Worm (Caenorhabditis elegans) whole organism, early embryonic: ENCODE data around the gene cept-1.

Experiments used
- B0310.2 ChIP-seq: sonication (generic microtip); optimal IDR thresholded peaks from 2 replicates; lab custom pipeline; 2016; ENCODE audit warnings: mild to moderate bottlenecking, missing genetic modification characterization, missing compliant biosample characterization
- F13C5.2 ChIP-seq: sonication (generic microtip); optimal IDR thresholded peaks from 2 replicates; lab custom pipeline; 2017; ENCODE audit warnings: mild to moderate bottlenecking, missing genetic modification characterization, inconsistent platforms, missing compliant biosample characterization
- aly-1 ChIP-seq: sonication (generic microtip); optimal IDR thresholded peaks from 2 replicates; lab custom pipeline; 2016; ENCODE audit warnings: missing genetic modification characterization, missing compliant biosample characterization
- ama-1 ChIP-seq: fragments of 150-350 bp; optimal IDR thresholded peaks from 2 replicates; lab custom pipeline; 2014
- ceh-13 ChIP-seq: fragments of 200-800 bp; sonication (Bioruptor generic); optimal IDR thresholded peaks from 2 replicates; lab custom pipeline; 2018; ENCODE audit warnings: mild to moderate bottlenecking, missing genetic modification characterization, missing compliant biosample characterization
- ceh-36 ChIP-seq: sonication (generic microtip); optimal IDR thresholded peaks from 2 replicates; lab custom pipeline; 2016; ENCODE audit warnings: missing genetic modification characterization, inconsistent platforms, missing compliant biosample characterization
- ets-7 ChIP-seq: sonication (generic microtip); optimal IDR thresholded peaks from 2 replicates; lab custom pipeline; 2016; ENCODE audit warnings: missing genotype, missing genetic modification characterization, missing compliant biosample characterization
- flt-1 ChIP-seq: fragments of 200-800 bp; sonication (Bioruptor generic); IDR thresholded peaks from 2 replicates; pipeline ENCODE4 v1.3.6; 2022; ENCODE audit warnings: missing genetic modification characterization, missing compliant biosample characterization
- hmbx-1 ChIP-seq: sonication (generic microtip); optimal IDR thresholded peaks from 2 replicates; lab custom pipeline; 2016; ENCODE audit warnings: mild to moderate bottlenecking, missing genetic modification characterization, missing compliant biosample characterization
- hmg-4 ChIP-seq: fragments of 200-800 bp; sonication (Bioruptor generic); optimal IDR thresholded peaks from 2 replicates; lab custom pipeline; 2018; ENCODE audit warnings: mild to moderate bottlenecking, missing genetic modification characterization, missing compliant biosample characterization
- hnd-1 ChIP-seq: sonication (generic microtip); optimal IDR thresholded peaks from 2 replicates; lab custom pipeline; 2016; ENCODE audit warnings: missing genetic modification characterization, missing compliant biosample characterization
- pes-1 ChIP-seq: fragments of 200-800 bp; sonication (Bioruptor generic); IDR thresholded peaks from 2 replicates; pipeline ENCODE4 v1.3.6; 2022; ENCODE audit warnings: missing genetic modification reagents, missing genetic modification characterization, missing compliant biosample characterization
- scrt-1 ChIP-seq: fragments of 200-800 bp; sonication (Bioruptor generic); IDR thresholded peaks from 2 replicates; pipeline ENCODE4 v1.3.6; 2022; ENCODE audit warnings: missing genetic modification characterization, missing compliant biosample characterization
- sea-1 ChIP-seq: fragments of 200-800 bp; sonication (Bioruptor generic); conservative IDR thresholded peaks from 2 replicates; pipeline ENCODE4 v1.3.6; 2022; ENCODE audit warnings: missing genetic modification characterization, missing compliant biosample characterization
- tbx-11 ChIP-seq: fragments of 200-800 bp; sonication (Bioruptor generic); IDR thresholded peaks from 2 replicates; pipeline ENCODE4 v1.3.6; 2022; ENCODE audit warnings: missing genetic modification characterization, missing compliant biosample characterization
- tbx-37 ChIP-seq: fragments of 200-800 bp; sonication (Bioruptor generic); conservative IDR thresholded peaks from 2 replicates; pipeline ENCODE4 v1.3.6; 2022; ENCODE audit warnings: missing genetic modification reagents, missing genetic modification characterization, missing compliant biosample characterization
- tra-4 ChIP-seq: sonication (generic microtip); optimal IDR thresholded peaks from 2 replicates; lab custom pipeline; 2017; ENCODE audit warnings: missing genetic modification characterization, missing compliant biosample characterization

cept-1 gene

ce11 chrX:12761295-12761775, 543 bp upstream of the cept-1 start:
- no peak for TF ChIP-seq scrt-1 (GFP tag; lab: Robert Waterston, UW)

- TF ChIP-seq ceh-36 (no peak), B0310.2 (no peak), scrt-1 (GFP tag; lab: Robert Waterston, UW) (no peak), ceh-13 (GFP tag; lab: Kevin White, UChicago) (no peak), ama-1 (lab: Kevin White, UChicago) (no peak), hmbx-1 (tag; lab: Kevin White, UChicago) (no peak), sea-1 (GFP tag; lab: Robert Waterston, UW) (no peak), pes-1 (no peak), tra-4 (no peak), aly-1 (no peak), ets-7 (tag; lab: Kevin White, UChicago) (no peak), tbx-37 (GFP tag; lab: Robert Waterston, UW) (no peak), flt-1 (GFP tag; lab: Robert Waterston, UW) (no peak), hnd-1 (tag; lab: Kevin White, UChicago) (no peak), F13C5.2 (tag; lab: Kevin White, UChicago) (no peak), tbx-11 (GFP tag; lab: Robert Waterston, UW) (no peak), hmg-4 (no peak)
Observed at ce11 chrX:12764009-12764408, 2.1 kb downstream of the cept-1 start.

- no peak for TF ChIP-seq flt-1 (GFP tag; lab: Robert Waterston, UW)
- TF ChIP-seq scrt-1 (GFP tag; lab: Robert Waterston, UW) = no peak
- TF ChIP-seq aly-1 = no peak
- TF ChIP-seq tra-4 = no peak
- TF ChIP-seq F13C5.2 (tag; lab: Kevin White, UChicago) = no peak
- TF ChIP-seq hnd-1 (tag; lab: Kevin White, UChicago) = no peak
- no peak for TF ChIP-seq sea-1 (GFP tag; lab: Robert Waterston, UW)
- TF ChIP-seq tbx-37 (GFP tag; lab: Robert Waterston, UW) = no peak
- TF ChIP-seq ceh-36 = no peak
- no peak for TF ChIP-seq hmg-4
- TF ChIP-seq B0310.2 = no peak
- TF ChIP-seq ceh-13 (GFP tag; lab: Kevin White, UChicago) = no peak
- TF ChIP-seq ama-1 (lab: Kevin White, UChicago) = no peak
- no peak for TF ChIP-seq hmbx-1 (tag; lab: Kevin White, UChicago)
- TF ChIP-seq ets-7 (tag; lab: Kevin White, UChicago) = no peak
- no peak for TF ChIP-seq pes-1
- TF ChIP-seq tbx-11 (GFP tag; lab: Robert Waterston, UW) = no peak
Observed at ce11 chrX:12769697-12770096, 7.8 kb downstream of the cept-1 start, which contains the start of gene ilc-17.1. Gene ilc-17.1 (minus strand): TSS chrX:12769797.

- no peak for TF ChIP-seq F13C5.2 (tag; lab: Kevin White, UChicago)
- TF ChIP-seq hnd-1 (tag; lab: Kevin White, UChicago) = no peak
- TF ChIP-seq flt-1 (GFP tag; lab: Robert Waterston, UW) = no peak
- TF ChIP-seq hmg-4 = no peak
- TF ChIP-seq ets-7 (tag; lab: Kevin White, UChicago) = no peak
- TF ChIP-seq B0310.2 = no peak
- TF ChIP-seq scrt-1 (GFP tag; lab: Robert Waterston, UW) = no peak
- no peak for TF ChIP-seq pes-1
- no peak for TF ChIP-seq aly-1
- TF ChIP-seq ama-1 (lab: Kevin White, UChicago) = no peak
Observed at ce11 chrX:12780674-12781073, 18.8 kb downstream of the cept-1 start.

ce11 chrX:12781712-12782444, 20.0 kb downstream of the cept-1 start, which contains the start of gene alh-13:
Gene alh-13 (plus strand): TSS chrX:12782394.
- TF ChIP-seq ets-7 (tag; lab: Kevin White, UChicago) = no peak
- TF ChIP-seq pes-1 = no peak
- no peak for TF ChIP-seq tra-4
- no peak for TF ChIP-seq ceh-36
- no peak for TF ChIP-seq tbx-37 (GFP tag; lab: Robert Waterston, UW)
- no peak for TF ChIP-seq B0310.2
- TF ChIP-seq F13C5.2 (tag; lab: Kevin White, UChicago) = no peak
- TF ChIP-seq sea-1 (GFP tag; lab: Robert Waterston, UW) = no peak
- no peak for TF ChIP-seq tbx-11 (GFP tag; lab: Robert Waterston, UW)
- TF ChIP-seq ama-1 (lab: Kevin White, UChicago) = no peak
- TF ChIP-seq hmg-4 = no peak
- TF ChIP-seq hnd-1 (tag; lab: Kevin White, UChicago) = no peak
- TF ChIP-seq scrt-1 (GFP tag; lab: Robert Waterston, UW) = no peak
- no peak for TF ChIP-seq ceh-13 (GFP tag; lab: Kevin White, UChicago)
- no peak for TF ChIP-seq aly-1
- no peak for TF ChIP-seq flt-1 (GFP tag; lab: Robert Waterston, UW)
- TF ChIP-seq hmbx-1 (tag; lab: Kevin White, UChicago) = no peak

ce11 chrX:12787624-12788023, 25.7 kb downstream of the cept-1 start, which contains the start of gene str-124:
Gene str-124 (plus strand): TSS chrX:12787924.
- TF ChIP-seq pes-1 = no peak
- no peak for TF ChIP-seq sea-1 (GFP tag; lab: Robert Waterston, UW)
- TF ChIP-seq ceh-36 = no peak
- no peak for TF ChIP-seq aly-1
- TF ChIP-seq hnd-1 (tag; lab: Kevin White, UChicago) = no peak
- no peak for TF ChIP-seq tra-4
- no peak for TF ChIP-seq ama-1 (lab: Kevin White, UChicago)
- TF ChIP-seq flt-1 (GFP tag; lab: Robert Waterston, UW) = no peak
- no peak for TF ChIP-seq scrt-1 (GFP tag; lab: Robert Waterston, UW)
- no peak for TF ChIP-seq tbx-11 (GFP tag; lab: Robert Waterston, UW)
- no peak for TF ChIP-seq F13C5.2 (tag; lab: Kevin White, UChicago)

ce11 chrX:12790036-12790435, 28.2 kb downstream of the cept-1 start, which contains the start of gene str-123:
Gene str-123 (plus strand): TSS chrX:12790336.
- TF ChIP-seq sea-1 (GFP tag; lab: Robert Waterston, UW) (no peak), ama-1 (lab: Kevin White, UChicago) (no peak), hnd-1 (tag; lab: Kevin White, UChicago) (no peak), tbx-11 (GFP tag; lab: Robert Waterston, UW) (no peak), F13C5.2 (tag; lab: Kevin White, UChicago) (no peak), ceh-36 (no peak), scrt-1 (GFP tag; lab: Robert Waterston, UW) (no peak), tbx-37 (GFP tag; lab: Robert Waterston, UW) (no peak), B0310.2 (no peak), tra-4 (no peak), ceh-13 (GFP tag; lab: Kevin White, UChicago) (no peak), hmg-4 (no peak), hmbx-1 (tag; lab: Kevin White, UChicago) (no peak), ets-7 (tag; lab: Kevin White, UChicago) (no peak), pes-1 (no peak), aly-1 (no peak)
